Worm (Caenorhabditis elegans) whole organism, L1 larva: Measurements from ENCODE around the gene plc-1.

Source experiments
- C16A3.4 ChIP-seq: fragments of 150-350 bp; optimal IDR thresholded peaks from 2 replicates; lab custom pipeline; 2014; ENCODE audit warnings: missing biosample characterization, missing genetic modification characterization
- C34B4.2 ChIP-seq: sonication (generic microtip); optimal IDR thresholded peaks from 2 replicates; lab custom pipeline; 2017; ENCODE audit warnings: mild to moderate bottlenecking, missing genetic modification characterization, missing compliant biosample characterization
- alr-1 ChIP-seq: fragments of 200-800 bp; sonication (Bioruptor generic); optimal IDR thresholded peaks from 2 replicates; lab custom pipeline; 2018; ENCODE audit warnings: borderline replicate concordance, mild to moderate bottlenecking, missing genetic modification characterization, missing compliant biosample characterization
- blmp-1 ChIP-seq: fragments of 150-350 bp; optimal IDR thresholded peaks from 2 replicates; lab custom pipeline; 2014; ENCODE audit warnings: missing biosample characterization, missing genetic modification characterization
- ceh-8 ChIP-seq: fragments of 200-800 bp; sonication (Bioruptor generic); optimal IDR thresholded peaks from 2 replicates; lab custom pipeline; 2018; ENCODE audit warnings: mild to moderate bottlenecking, missing genetic modification characterization, moderate library complexity, missing compliant biosample characterization
- ceh-82 ChIP-seq, 3 experiments: fragments of 150-350 bp in 1 of 3; sonication (generic microtip) in 2 of 3; optimal IDR thresholded peaks; 2 replicates each; lab custom pipeline; 2014 to 2017; ENCODE audit warnings: missing biosample characterization in 3 of 3, missing genetic modification characterization in 3 of 3
- ceh-88 ChIP-seq: fragments of 200-800 bp; sonication (Bioruptor generic); IDR thresholded peaks from 2 replicates; pipeline ENCODE4 v1.3.6; 2022; ENCODE audit warnings: missing genetic modification characterization, missing compliant biosample characterization
- ceh-90 ChIP-seq: sonication (generic microtip); optimal IDR thresholded peaks from 2 replicates; lab custom pipeline; 2016; ENCODE audit warnings: missing genetic modification characterization, missing compliant biosample characterization
- ces-1 ChIP-seq: fragments of 150-350 bp; optimal IDR thresholded peaks from 2 replicates; lab custom pipeline; 2014; ENCODE audit warnings: missing biosample characterization, missing genetic modification reagents, missing genetic modification characterization
- dpl-1 ChIP-seq, 3 experiments: fragments of 150-350 bp in 2 of 3; sonication (generic microtip) in 1 of 3; optimal IDR thresholded peaks; 2 replicates each; lab custom pipeline; 2014 to 2017; ENCODE audit warnings: missing biosample characterization in 3 of 3, missing genetic modification characterization in 3 of 3, missing genetic modification reagents in 3 of 3
- dsc-1 ChIP-seq: sonication (generic microtip); optimal IDR thresholded peaks from 2 replicates; lab custom pipeline; 2016; ENCODE audit warnings: mild to moderate bottlenecking, missing genetic modification characterization, missing compliant biosample characterization
- efl-1 ChIP-seq, 4 experiments: fragments of 150-350 bp; optimal IDR thresholded peaks in 3 of 4; peaks in 1 of 4; 1 replicate in 1 of 4; 2 replicates in 3 of 4; lab custom pipeline; 2014; ENCODE audit warnings: missing biosample characterization in 2 of 4, missing genetic modification characterization in 2 of 4, missing genetic modification reagents in 2 of 4
- egl-13 ChIP-seq: sonication (generic microtip); optimal IDR thresholded peaks from 2 replicates; lab custom pipeline; 2016; ENCODE audit warnings: missing genotype, missing genetic modification reagents, missing genetic modification characterization, missing compliant biosample characterization
- elt-2 ChIP-seq: sonication (generic microtip); optimal IDR thresholded peaks from 2 replicates; lab custom pipeline; 2016; ENCODE audit warnings: missing genetic modification characterization, mild to moderate bottlenecking, inconsistent platforms, missing compliant biosample characterization, missing genetic modification reagents
- elt-3 ChIP-seq, 6 experiments: fragments of 150-350 bp in 1 of 6; sonication (generic microtip); optimal IDR thresholded peaks; 2 replicates each; lab custom pipeline; 2017 to 2018; ENCODE audit warnings: missing biosample characterization in 6 of 6, missing genetic modification characterization in 6 of 6, inconsistent platforms in 1 of 6
- fkh-10 ChIP-seq: sonication (generic microtip); optimal IDR thresholded peaks from 2 replicates; lab custom pipeline; 2017; ENCODE audit warnings: missing biosample characterization, missing genetic modification reagents, missing genetic modification characterization
- fos-1 ChIP-seq: fragments of 150-350 bp; optimal IDR thresholded peaks from 2 replicates; lab custom pipeline; 2014; ENCODE audit warnings: missing biosample characterization, missing genetic modification characterization
- grh-1 ChIP-seq: fragments of 200-800 bp; sonication (Bioruptor generic); IDR thresholded peaks from 2 replicates; pipeline ENCODE4 v1.3.6; 2022; ENCODE audit warnings: missing genetic modification reagents, missing genetic modification characterization, missing compliant biosample characterization
- hlh-4 ChIP-seq: sonication (generic microtip); optimal IDR thresholded peaks from 2 replicates; lab custom pipeline; 2016; ENCODE audit warnings: mild to moderate bottlenecking, missing genetic modification characterization, missing compliant biosample characterization
- isw-1 ChIP-seq: fragments of 200-800 bp; sonication (Bioruptor generic); IDR thresholded peaks from 2 replicates; pipeline ENCODE4 v1.3.6; 2022; ENCODE audit warnings: missing genetic modification characterization, missing compliant biosample characterization
- lin-15B ChIP-seq: fragments of 150-350 bp; sonication (generic microtip); optimal IDR thresholded peaks from 3 replicates; lab custom pipeline; 2014; ENCODE audit warnings: missing biosample characterization, missing genetic modification characterization
- lin-35 ChIP-seq, 2 experiments: fragments of 150-350 bp; optimal IDR thresholded peaks; 2 replicates each; lab custom pipeline; 2014; ENCODE audit warnings: missing biosample characterization in 2 of 2, missing genetic modification characterization in 2 of 2, missing genetic modification reagents in 2 of 2
- lir-3 ChIP-seq: sonication (generic microtip); optimal IDR thresholded peaks from 2 replicates; lab custom pipeline; 2016; ENCODE audit warnings: mild to moderate bottlenecking, missing genetic modification characterization, moderate library complexity, missing compliant biosample characterization; ENCODE audit not compliant: poor library complexity
- mab-9 ChIP-seq: fragments of 200-800 bp; sonication (Bioruptor generic); IDR thresholded peaks from 2 replicates; pipeline ENCODE4 v1.3.6; 2022; ENCODE audit warnings: missing genetic modification reagents, missing genetic modification characterization, missing compliant biosample characterization
- mdl-1 ChIP-seq, 2 experiments: fragments of 150-350 bp; optimal IDR thresholded peaks; 2 replicates each; lab custom pipeline; 2014 to 2017; ENCODE audit warnings: missing biosample characterization in 2 of 2, missing genetic modification characterization in 2 of 2, inconsistent platforms in 1 of 2
- mep-1 ChIP-seq: fragments of 150-350 bp; optimal IDR thresholded peaks from 2 replicates; lab custom pipeline; 2014; ENCODE audit warnings: missing biosample characterization, missing genetic modification characterization
- nhr-47 ChIP-seq: sonication (generic microtip); optimal IDR thresholded peaks from 2 replicates; lab custom pipeline; 2016; ENCODE audit warnings: mild to moderate bottlenecking, missing genetic modification characterization, moderate library complexity, missing compliant biosample characterization
- nhr-71 ChIP-seq: sonication (generic microtip); optimal IDR thresholded peaks from 2 replicates; lab custom pipeline; 2016; ENCODE audit warnings: mild to moderate bottlenecking, missing genetic modification characterization, moderate library complexity, missing compliant biosample characterization
- nhr-77 ChIP-seq: fragments of 150-350 bp; optimal IDR thresholded peaks from 2 replicates; lab custom pipeline; 2014; ENCODE audit warnings: missing biosample characterization, missing genetic modification characterization
- nhr-85 ChIP-seq: sonication (generic microtip); peaks from one replicate; lab custom pipeline; 2016; ENCODE audit warnings: missing genetic modification characterization, inconsistent platforms, missing compliant biosample characterization
- nhr-90 ChIP-seq: sonication (generic microtip); optimal IDR thresholded peaks from 2 replicates; lab custom pipeline; 2016; ENCODE audit warnings: mild to moderate bottlenecking, missing genetic modification characterization, missing compliant biosample characterization; ENCODE audit not compliant: poor library complexity
- pag-3 ChIP-seq: sonication (generic microtip); optimal IDR thresholded peaks from 2 replicates; lab custom pipeline; 2017; ENCODE audit warnings: missing genetic modification characterization, mild to moderate bottlenecking, missing compliant biosample characterization, antibody characterized with exemption, borderline replicate concordance; ENCODE audit not compliant: insufficient read depth
- pqm-1 ChIP-seq: sonication (generic microtip); optimal IDR thresholded peaks from 3 replicates; lab custom pipeline; 2017; ENCODE audit warnings: missing biosample characterization, missing genetic modification characterization
- sox-4 ChIP-seq: sonication (generic microtip); optimal IDR thresholded peaks from 2 replicates; lab custom pipeline; 2016; ENCODE audit warnings: missing genetic modification characterization, missing compliant biosample characterization
- sptf-1 ChIP-seq: fragments of 150-350 bp; optimal IDR thresholded peaks from 2 replicates; lab custom pipeline; 2014; ENCODE audit warnings: missing biosample characterization, missing genetic modification characterization
- unc-86 ChIP-seq: sonication (generic microtip); optimal IDR thresholded peaks from 2 replicates; lab custom pipeline; 2016; ENCODE audit warnings: missing genetic modification characterization, missing compliant biosample characterization
- unc-98 ChIP-seq: fragments of 200-800 bp; sonication (Bioruptor generic); IDR thresholded peaks from 2 replicates; pipeline ENCODE4 v1.3.6; 2022; ENCODE audit warnings: missing genetic modification characterization, missing compliant biosample characterization
- xbp-1 ChIP-seq: sonication (generic microtip); optimal IDR thresholded peaks from 2 replicates; lab custom pipeline; 2016; ENCODE audit warnings: missing genetic modification characterization, missing compliant biosample characterization

plc-1 gene

ce11 chrX:10821160-10821559 is 17.3 kb downstream of the plc-1 start (continued):
- TF ChIP-seq nhr-77 (tag; lab: Kevin White, UChicago) (no peak), ceh-82 (tag; optimal IDR thresholded peaks at IDR 0.05; lab: Kevin White, UChicago) (peak in 2 of 3 experiments; percentile 23 to 49), elt-2 (tag; lab: Kevin White, UChicago) (peak; percentile 13), grh-1 (0 out of 2 replicates have a peak, but pooled peaks have one; percentile 5), nhr-90 (peak; percentile 48), sptf-1 (tag; lab: Kevin White, UChicago) (no peak), isw-1 (GFP tag; lab: Robert Waterston, UW) (peak; percentile 24; the same call in 1 of the 2 replicates), fkh-10 (no peak), C16A3.4 (peak; percentile 27), nhr-85 (tag; lab: Kevin White, UChicago) (peak; percentile 49), efl-1 (optimal IDR thresholded peaks at IDR 0.05; lab: Kevin White, UChicago) (peak in 1 of 2 experiments; percentile 4), efl-1 (GFP tag; optimal IDR thresholded peaks at IDR 0.05 in 1 of 2; lab: Kevin White, UChicago) (peak in 1 of 2 experiments; percentile 82), nhr-71 (tag; lab: Kevin White, UChicago) (peak; percentile 68), egl-13 (tag; lab: Kevin White, UChicago) (no peak), blmp-1 (tag; lab: Kevin White, UChicago) (no peak), unc-86 (tag; lab: Kevin White, UChicago) (peak; percentile 18), lin-15B (no peak), mep-1 (tag; lab: Kevin White, UChicago) (peak; percentile 54), C34B4.2 (no peak), mdl-1 (tag; optimal IDR thresholded peaks at IDR 0.05; lab: Kevin White, UChicago) (peak in 1 of 2 experiments; percentile 46), sox-4 (no peak), lin-35 (GFP tag; optimal IDR thresholded peaks at IDR 0.05; lab: Kevin White, UChicago) (no peak), xbp-1 (peak; percentile 35), pqm-1 (no peak), ceh-88 (GFP tag; lab: Robert Waterston, UW) (peak; percentile 49), dsc-1 (peak; percentile 49), alr-1 (no peak), pag-3 (tag; lab: Kevin White, UChicago) (no peak), elt-3 (tag; optimal IDR thresholded peaks at IDR 0.05; lab: Kevin White, UChicago) (no peak), unc-98 (GFP tag; lab: Robert Waterston, UW) (no peak), nhr-47 (tag; lab: Kevin White, UChicago) (peak; percentile 69), fos-1 (tag; lab: Kevin White, UChicago) (no peak), ceh-90 (tag; lab: Kevin White, UChicago) (no peak), lir-3 (tag; lab: Kevin White, UChicago) (no peak), ceh-8 (GFP tag; lab: Kevin White, UChicago) (no peak), ces-1 (GFP tag; lab: Kevin White, UChicago) (no peak)

- no peak for TF ChIP-seq nhr-71 (tag; lab: Kevin White, UChicago)
Measured at ce11 chrX:10820511-10820910, 17.9 kb downstream of the plc-1 start, which contains the start of gene F31B12.3. F31B12.3 (minus strand) TSS chrX:10820611.

- no peak for TF ChIP-seq dpl-1 (GFP tag; optimal IDR thresholded peaks at IDR 0.05; lab: Kevin White, UChicago)
- no peak for TF ChIP-seq fos-1 (tag; lab: Kevin White, UChicago)
- TF ChIP-seq mab-9: no peak
- no peak for TF ChIP-seq hlh-4 (tag; lab: Kevin White, UChicago)
- no peak for TF ChIP-seq alr-1
- TF ChIP-seq lin-15B: no peak
- TF ChIP-seq lin-35 (GFP tag; optimal IDR thresholded peaks at IDR 0.05; lab: Kevin White, UChicago): no peak
Measured at ce11 chrX:10804441-10804840, 34.0 kb downstream of the plc-1 start, which contains the start of gene F31B12.4. F31B12.4 (plus strand) TSS chrX:10804741.
